Fruit fly (Drosophila melanogaster): ENCODE data around the gene CG10283.

dm6 chr2L:18448639-18449430, 35.5 kb downstream of the CG10283 start, which contains the start of gene ncm:
- TF ChIP-seq CG8478 (optimal IDR thresholded peaks at IDR 0.05) = no peak
- no peak for TF ChIP-seq CTCF (optimal IDR thresholded peaks at IDR 0.05)

Measured in S2 (cell line).